Fruit fly (Drosophila melanogaster): Measurements from ENCODE around the gene CG8997.
A peak's percentile ranks its signal among the peaks of the same experiment; 100 is the strongest.

Gene CG8997

DNA sequence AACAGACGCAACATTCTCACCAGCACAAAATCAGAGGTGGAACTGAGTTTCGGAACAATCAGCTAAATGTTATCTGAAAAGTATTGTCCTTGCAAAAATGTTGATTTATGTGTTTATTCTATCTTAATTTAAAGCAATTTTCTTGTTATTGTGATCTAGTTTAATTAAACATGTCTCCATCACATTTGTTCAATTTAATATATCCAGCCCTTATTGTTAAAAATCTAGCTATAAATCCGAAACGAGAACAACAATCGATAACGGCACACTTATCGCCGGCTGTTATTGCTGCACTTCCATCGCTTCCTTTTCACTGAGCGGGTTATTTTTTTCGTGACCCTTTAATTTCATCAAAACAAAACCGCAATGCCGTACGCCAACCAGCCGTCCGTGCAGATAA lies 12.1 kb downstream of the CG8997 start, which contains the start of the genes GatC, PolG2 and Polr2C (continued):
- TF ChIP-seq Asciz (GFP tag; optimal IDR thresholded peaks at IDR 0.05) (no peak), ase (GFP tag; IDR thresholded peaks at IDR 0.05) (no peak), CG11247 (GFP tag; IDR thresholded peaks at IDR 0.05) (peak; percentile 61), unpg (GFP tag; optimal IDR thresholded peaks at IDR 0.05) (no peak), fru (optimal IDR thresholded peaks at IDR 0.05) (no peak), HmgD (GFP tag; optimal IDR thresholded peaks at IDR 0.05) (peak; percentile 65), CG16779 (GFP tag; IDR thresholded peaks at IDR 0.05) (no peak), Dip2 (GFP tag; IDR thresholded peaks at IDR 0.05) (no peak), CG10959 (GFP tag; IDR thresholded peaks at IDR 0.05) (no peak), CG31388 (GFP tag; optimal IDR thresholded peaks at IDR 0.05) (no peak), CG8924 (tag; optimal IDR thresholded peaks at IDR 0.05) (peak; percentile 45), CG14667 (GFP tag; IDR thresholded peaks at IDR 0.05) (no peak), sr (GFP tag; IDR thresholded peaks at IDR 0.05) (no peak), BtbVII (GFP tag; optimal IDR thresholded peaks at IDR 0.05) (no peak), CG16813 (GFP tag; IDR thresholded peaks at IDR 0.05; ENCODE audit: partially characterized antibody) (peak; percentile 78), CG4820 (GFP tag; optimal IDR thresholded peaks at IDR 0.05) (no peak), z (GFP tag; IDR thresholded peaks at IDR 0.05) (no peak), Taf1 (GFP tag; IDR thresholded peaks at IDR 0.05) (no peak), CG3407 (GFP tag; optimal IDR thresholded peaks at IDR 0.05) (no peak), Awh (GFP tag; IDR thresholded peaks at IDR 0.05) (no peak), CG2889 (GFP tag; IDR thresholded peaks at IDR 0.05) (no peak), CG4617 (GFP tag; optimal IDR thresholded peaks at IDR 0.05; ENCODE audit: borderline replicate concordance) (peak; percentile 94), CG3281 (GFP tag; optimal IDR thresholded peaks at IDR 0.05) (no peak), CHES-1-like (GFP tag; optimal IDR thresholded peaks at IDR 0.05) (peak; percentile 72), CG14860 (GFP tag; IDR thresholded peaks at IDR 0.05; ENCODE audit: partially characterized antibody) (peak; percentile 76), CG4424 (GFP tag; optimal IDR thresholded peaks at IDR 0.05) (peak; percentile 6), Dp (GFP tag; optimal IDR thresholded peaks at IDR 0.05) (peak; percentile 52), CG10321 (GFP tag; IDR thresholded peaks at IDR 0.05) (no peak), Nf-YB (GFP tag; optimal IDR thresholded peaks at IDR 0.05) (no peak), CG7987 (GFP tag; optimal IDR thresholded peaks at IDR 0.05) (no peak), CG13624 (GFP tag; optimal IDR thresholded peaks at IDR 0.05) (peak; percentile 36), D19B (GFP tag; optimal IDR thresholded peaks at IDR 0.05) (no peak), Dip3 (GFP tag; optimal IDR thresholded peaks at IDR 0.05) (peak; percentile 9), gsb-n (tag; optimal IDR thresholded peaks at IDR 0.05) (no peak), Bgb (GFP tag; IDR thresholded peaks at IDR 0.05; ENCODE audit: partially characterized antibody) (peak; percentile 82), Bdp1 (GFP tag; optimal IDR thresholded peaks at IDR 0.05) (peak; percentile 28), crc (GFP tag; optimal IDR thresholded peaks at IDR 0.05) (no peak), CG11398 (GFP tag; optimal IDR thresholded peaks at IDR 0.05) (no peak), disco-r (GFP tag; optimal IDR thresholded peaks at IDR 0.05) (no peak), CG30431 (GFP tag; optimal IDR thresholded peaks at IDR 0.05) (no peak), ttk (GFP tag; IDR thresholded peaks at IDR 0.05) (peak; percentile 10; the same call in 1 of the 2 replicates), Antp (GFP tag; optimal IDR thresholded peaks at IDR 0.05) (no peak), tx (GFP tag; optimal IDR thresholded peaks at IDR 0.05) (peak; percentile 23), inv (GFP tag; IDR thresholded peaks at IDR 0.05; ENCODE audit: partially characterized antibody) (peak; percentile 72), CG2116 (GFP tag; optimal IDR thresholded peaks at IDR 0.05) (peak; percentile 66), croc (GFP tag; conservative IDR thresholded peaks at IDR 0.05) (no peak), CG34376 (GFP tag; optimal IDR thresholded peaks at IDR 0.05) (no peak), CG8359 (GFP tag; optimal IDR thresholded peaks at IDR 0.05; ENCODE audit: borderline replicate concordance) (no peak), CG9215 (GFP tag; IDR thresholded peaks at IDR 0.05) (peak; percentile 39; the same call in 1 of the 2 replicates), CG6254 (GFP tag; optimal IDR thresholded peaks at IDR 0.05) (no peak), danr (GFP tag; IDR thresholded peaks at IDR 0.05) (no peak), CG1792 (GFP tag; optimal IDR thresholded peaks at IDR 0.05) (no peak)
